Fruit fly (Drosophila melanogaster): Measurements from ENCODE around the gene CG43373.

The CG43373 gene

DNA sequence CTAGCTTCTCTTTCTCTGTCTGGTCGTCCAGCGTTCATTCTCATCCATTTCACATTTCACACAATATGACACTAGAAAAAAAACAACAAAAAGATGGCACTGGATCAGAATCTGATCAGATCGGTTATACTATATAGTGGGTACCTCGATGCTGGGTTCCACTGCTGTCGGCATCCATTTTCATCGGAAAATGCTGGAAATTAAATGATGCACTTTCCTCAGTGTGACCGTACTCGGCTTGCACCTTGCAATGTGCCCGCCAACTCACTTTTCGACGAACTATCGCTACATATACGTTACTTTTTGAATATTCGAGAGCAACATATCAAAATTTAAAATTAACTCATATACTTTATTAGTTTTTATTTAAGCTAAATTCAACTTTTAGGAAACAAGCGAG is 47.7 kb upstream of the CG43373 start, which contains the start of gene tra (continued):
- TF ChIP-seq TFAM (GFP tag; optimal IDR thresholded peaks at IDR 0.05), result no peak
- TF ChIP-seq CG18619 (GFP tag; optimal IDR thresholded peaks at IDR 0.05), result no peak
- no peak for TF ChIP-seq Mes4 (GFP tag; optimal IDR thresholded peaks at IDR 0.05)
- TF ChIP-seq CG10979 (tag; optimal IDR thresholded peaks at IDR 0.05), result peak; percentile 4
- no peak for TF ChIP-seq danr (GFP tag; IDR thresholded peaks at IDR 0.05)
- no peak for TF ChIP-seq ken (GFP tag; IDR thresholded peaks at IDR 0.05)
- no peak for TF ChIP-seq ind (GFP tag; optimal IDR thresholded peaks at IDR 0.05)
- TF ChIP-seq CG12071 (GFP tag; optimal IDR thresholded peaks at IDR 0.05), result no peak
- TF ChIP-seq CG1233 (GFP tag; optimal IDR thresholded peaks at IDR 0.05), result no peak
- no peak for TF ChIP-seq CrebB (tag; optimal IDR thresholded peaks at IDR 0.05)
- TF ChIP-seq dysf (GFP tag; IDR thresholded peaks at IDR 0.05), result no peak
- TF ChIP-seq eve (GFP tag; optimal IDR thresholded peaks at IDR 0.05), result no peak
- no peak for TF ChIP-seq run (tag; optimal IDR thresholded peaks at IDR 0.05)
- peak; percentile 91 for TF ChIP-seq CG9797 (GFP tag; optimal IDR thresholded peaks at IDR 0.05)
- no peak for TF ChIP-seq her (GFP tag; optimal IDR thresholded peaks at IDR 0.05)
- TF ChIP-seq CG10321 (GFP tag; IDR thresholded peaks at IDR 0.05), result no peak
- TF ChIP-seq tll (GFP tag; optimal IDR thresholded peaks at IDR 0.05), result no peak
- no peak for TF ChIP-seq al (GFP tag; IDR thresholded peaks at IDR 0.05)
- no peak for TF ChIP-seq tap (tag; optimal IDR thresholded peaks at IDR 0.05)
- peak; percentile 26 for TF ChIP-seq CG17829 (tag; optimal IDR thresholded peaks at IDR 0.05)
- no peak for TF ChIP-seq CG12659 (GFP tag; optimal IDR thresholded peaks at IDR 0.05)
- no peak for TF ChIP-seq CG9727 (GFP tag; optimal IDR thresholded peaks at IDR 0.05)
- no peak for TF ChIP-seq da (GFP tag; optimal IDR thresholded peaks at IDR 0.05)
- TF ChIP-seq E2f2 (GFP tag; IDR thresholded peaks at IDR 0.05), result peak; percentile 76
- TF ChIP-seq CG11085 (GFP tag; IDR thresholded peaks at IDR 0.05), result no peak
- TF ChIP-seq CG13775 (GFP tag; optimal IDR thresholded peaks at IDR 0.05), result no peak
- no peak for TF ChIP-seq CG5953 (GFP tag; IDR thresholded peaks at IDR 0.05)
- TF ChIP-seq Sin3A (optimal IDR thresholded peaks at IDR 0.05), result peak; percentile 42
- no peak for TF ChIP-seq CG1024 (GFP tag; IDR thresholded peaks at IDR 0.05)
- no peak for TF ChIP-seq CG14965 (GFP tag; optimal IDR thresholded peaks at IDR 0.05; ENCODE audit: borderline replicate concordance)
- TF ChIP-seq toy (GFP tag; IDR thresholded peaks at IDR 0.05), result no peak
- TF ChIP-seq CG12942 (GFP tag; optimal IDR thresholded peaks at IDR 0.05), result no peak
- TF ChIP-seq phol (tag; optimal IDR thresholded peaks at IDR 0.05), result peak; percentile 73
- no peak for TF ChIP-seq CG17912 (GFP tag; optimal IDR thresholded peaks at IDR 0.05)
- TF ChIP-seq oc (tag; optimal IDR thresholded peaks at IDR 0.05), result no peak
- TF ChIP-seq CG10543 (GFP tag; optimal IDR thresholded peaks at IDR 0.05), result no peak
- no peak for TF ChIP-seq prd (optimal IDR thresholded peaks at IDR 0.05)
- no peak for TF ChIP-seq prd (GFP tag; IDR thresholded peaks at IDR 0.05)
- no peak for TF ChIP-seq CG7963 (GFP tag; IDR thresholded peaks at IDR 0.05; ENCODE audit: partially characterized antibody)
- TF ChIP-seq Hr3 (GFP tag; optimal IDR thresholded peaks at IDR 0.05), result no peak
- TF ChIP-seq CG6791 (GFP tag; IDR thresholded peaks at IDR 0.05; ENCODE audit: partially characterized antibody), result peak; percentile 70
- peak; percentile 60 for TF ChIP-seq Doc3 (GFP tag; IDR thresholded peaks at IDR 0.05; ENCODE audit: partially characterized antibody)
- no peak for TF ChIP-seq CG7928 (GFP tag; optimal IDR thresholded peaks at IDR 0.05)
- no peak for TF ChIP-seq Ssrp (tag; optimal IDR thresholded peaks at IDR 0.05)
- no peak for TF ChIP-seq CG7271 (tag; optimal IDR thresholded peaks at IDR 0.05)
- no peak for TF ChIP-seq Mrtf (GFP tag; IDR thresholded peaks at IDR 0.05)
- no peak for TF ChIP-seq CG1602 (GFP tag; optimal IDR thresholded peaks at IDR 0.05)
- TF ChIP-seq CG11560 (tag; IDR thresholded peaks at IDR 0.05), result no peak
- peak; percentile 83 for TF ChIP-seq Opbp (GFP tag; IDR thresholded peaks at IDR 0.05; ENCODE audit: partially characterized antibody)
- peak; percentile 60 for TF ChIP-seq CG2116 (GFP tag; optimal IDR thresholded peaks at IDR 0.05)
- TF ChIP-seq pfk (GFP tag; optimal IDR thresholded peaks at IDR 0.05), result no peak
- TF ChIP-seq zen (tag; optimal IDR thresholded peaks at IDR 0.05), result peak; percentile 27
